Worm (Caenorhabditis elegans): ENCODE data around the gene srbc-21.

ce11 chrV:2151458-2151857, 3.9 kb upstream of the srbc-21 start, which contains the start of gene srbc-24:
- TF ChIP-seq snpc-4 (tag; optimal IDR thresholded peaks at IDR 0.05) (no peak), ztf-11 (tag; optimal IDR thresholded peaks at IDR 0.05) (no peak), mep-1 (tag; optimal IDR thresholded peaks at IDR 0.05) (no peak)

All from whole organism, mixed stage, embryonic.